Worm (Caenorhabditis elegans): ENCODE data around the gene H25K10.2.

DNA sequence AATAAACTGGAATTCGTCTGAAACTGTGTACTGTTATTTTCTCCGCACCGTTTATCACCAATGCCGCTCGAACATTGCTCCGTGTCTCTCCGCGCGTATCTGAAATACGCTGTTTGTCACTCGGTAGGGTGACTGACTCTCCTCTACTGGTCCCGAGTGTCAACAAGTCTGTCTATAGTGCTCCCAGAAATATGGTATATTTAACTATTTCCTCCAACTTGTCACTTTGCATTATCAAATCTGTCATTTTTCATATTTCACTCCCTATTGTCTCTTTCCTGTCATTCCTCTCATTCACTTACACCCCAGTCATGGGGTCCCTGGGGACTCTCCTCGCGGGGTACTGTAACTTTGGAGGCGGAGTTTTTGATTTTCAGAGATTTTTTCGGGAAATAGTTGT, 43.7 kb upstream of the H25K10.2 start, which contains the start of gene hlh-17:
- TF ChIP-seq nhr-76 (tag; optimal IDR thresholded peaks at IDR 0.05) (no peak), elt-1 (tag; optimal IDR thresholded peaks at IDR 0.05; ENCODE audit: borderline replicate concordance, insufficient read depth) (no peak), nhr-2 (tag; optimal IDR thresholded peaks at IDR 0.05) (no peak), mab-5 (tag; optimal IDR thresholded peaks at IDR 0.05) (no peak), snpc-4 (tag; optimal IDR thresholded peaks at IDR 0.05) (no peak), nhr-28 (tag; optimal IDR thresholded peaks at IDR 0.05) (no peak)
